Fruit fly (Drosophila melanogaster): ENCODE results near the gene CG17350.

The CG17350 gene

dm6 chr2L:19364622-19365021, 16.1 kb upstream of the CG17350 start (continued):
- peak; percentile 33 for TF ChIP-seq Fer3 (tag; optimal IDR thresholded peaks at IDR 0.05)
- peak; percentile 29 for TF ChIP-seq Oli (tag; optimal IDR thresholded peaks at IDR 0.05)
- TF ChIP-seq CG8478 (optimal IDR thresholded peaks at IDR 0.05), result no peak
- peak; percentile 7 for TF ChIP-seq CG10267 (tag; optimal IDR thresholded peaks at IDR 0.05)
- no peak for TF ChIP-seq kah (GFP tag; optimal IDR thresholded peaks at IDR 0.05)
- no peak for TF ChIP-seq sqz (GFP tag; optimal IDR thresholded peaks at IDR 0.05)
- TF ChIP-seq CG1603 (tag; optimal IDR thresholded peaks at IDR 0.05), result no peak
- peak; percentile 14 for TF ChIP-seq CG7556 (GFP tag; optimal IDR thresholded peaks at IDR 0.05)
- no peak for TF ChIP-seq Hand (GFP tag; optimal IDR thresholded peaks at IDR 0.05)
- peak; percentile 10 for TF ChIP-seq fd96Cb (tag; optimal IDR thresholded peaks at IDR 0.05)
- peak; percentile 35 for TF ChIP-seq CG18262 (tag; optimal IDR thresholded peaks at IDR 0.05)
- no peak for TF ChIP-seq CG12744 (GFP tag; optimal IDR thresholded peaks at IDR 0.05)
- no peak for TF ChIP-seq Kr (GFP tag; optimal IDR thresholded peaks at IDR 0.05)
- peak; percentile 50 for TF ChIP-seq Meics (GFP tag; optimal IDR thresholded peaks at IDR 0.05)
- peak; percentile 40 for TF ChIP-seq CG18599 (GFP tag; optimal IDR thresholded peaks at IDR 0.05)
- TF ChIP-seq CG4404 (GFP tag; IDR thresholded peaks at IDR 0.05), result no peak
- peak; percentile 63 for TF ChIP-seq Med (GFP tag)
- peak; percentile 1 for TF ChIP-seq Sox102F (GFP tag; optimal IDR thresholded peaks at IDR 0.05)
- TF ChIP-seq sens (GFP tag), result peak; percentile 72
- TF ChIP-seq oc (tag; optimal IDR thresholded peaks at IDR 0.05), result no peak
- no peak for TF ChIP-seq CG1024 (GFP tag; IDR thresholded peaks at IDR 0.05)
- peak; percentile 35 for TF ChIP-seq cwo (GFP tag; optimal IDR thresholded peaks at IDR 0.05)
- no peak for TF ChIP-seq CG15479 (GFP tag; optimal IDR thresholded peaks at IDR 0.05)
- peak; percentile 21 for TF ChIP-seq CG17359 (tag; optimal IDR thresholded peaks at IDR 0.05)
- TF ChIP-seq vvl (GFP tag; IDR thresholded peaks at IDR 0.05), result peak; percentile 48
- TF ChIP-seq fru (optimal IDR thresholded peaks at IDR 0.05), result no peak
- peak; percentile 44 for TF ChIP-seq unpg (GFP tag; optimal IDR thresholded peaks at IDR 0.05)
- TF ChIP-seq CG30403 (GFP tag; optimal IDR thresholded peaks at IDR 0.05), result peak; percentile 32
- peak; percentile 51 for TF ChIP-seq slbo (GFP tag; IDR thresholded peaks at IDR 0.05)
- peak; percentile 18 for TF ChIP-seq ATbp (GFP tag; optimal IDR thresholded peaks at IDR 0.05)
- peak; percentile 50 for TF ChIP-seq CG2712 (tag; optimal IDR thresholded peaks at IDR 0.05)
- TF ChIP-seq nmo (GFP tag; optimal IDR thresholded peaks at IDR 0.05), result peak; percentile 2
- peak; percentile 2 for TF ChIP-seq CG8924 (tag; optimal IDR thresholded peaks at IDR 0.05)
- TF ChIP-seq HHEX (GFP tag; optimal IDR thresholded peaks at IDR 0.05), result peak; percentile 26
- no peak for TF ChIP-seq seq (GFP tag; IDR thresholded peaks at IDR 0.05)
- peak; percentile 6 for TF ChIP-seq Asciz (GFP tag; optimal IDR thresholded peaks at IDR 0.05)
- peak; percentile 47 for TF ChIP-seq CG2678 (tag; optimal IDR thresholded peaks at IDR 0.05)
- TF ChIP-seq sug (tag; optimal IDR thresholded peaks at IDR 0.05), result no peak
- TF ChIP-seq CG17385 (GFP tag; optimal IDR thresholded peaks at IDR 0.05), result peak; percentile 1
- TF ChIP-seq sr (GFP tag; IDR thresholded peaks at IDR 0.05), result no peak
- TF ChIP-seq Blimp-1 (GFP tag; optimal IDR thresholded peaks at IDR 0.05), result peak; percentile 23
- TF ChIP-seq az2 (GFP tag; optimal IDR thresholded peaks at IDR 0.05), result peak; percentile 25

- no peak for TF ChIP-seq Ssrp (tag; optimal IDR thresholded peaks at IDR 0.05)
- TF ChIP-seq MBD-R2 (GFP tag; IDR thresholded peaks at IDR 0.05), result no peak
- no peak for TF ChIP-seq NK7.1 (GFP tag; optimal IDR thresholded peaks at IDR 0.05)
- peak; percentile 41 for TF ChIP-seq Ets65A (GFP tag)
- 0 out of 3 replicates have a peak, but pooled peaks have one; percentile 16 for TF ChIP-seq row (GFP tag; IDR thresholded peaks at IDR 0.05)
- TF ChIP-seq H2.0 (GFP tag; IDR thresholded peaks at IDR 0.05), result 0 out of 2 replicates have a peak, but pooled peaks have one; percentile 15
- peak in 1 of 2 experiments; percentile 0 for TF ChIP-seq bsh (GFP tag; optimal IDR thresholded peaks at IDR 0.05)
- TF ChIP-seq Med (GFP tag), result peak; percentile 57
- no peak for TF ChIP-seq dmrt11E (tag; optimal IDR thresholded peaks at IDR 0.05)
- TF ChIP-seq Pdp1 (GFP tag; optimal IDR thresholded peaks at IDR 0.05), result peak in 1 of 2 experiments; percentile 63
- no peak for TF ChIP-seq CG32532 (GFP tag; IDR thresholded peaks at IDR 0.05)
- TF ChIP-seq gem (tag; optimal IDR thresholded peaks at IDR 0.05), result peak; percentile 21
Observed at dm6 chr2L:19366301-19366700, 14.4 kb upstream of the CG17350 start.
